Worm (Caenorhabditis elegans) whole organism, L4 larva: ENCODE data around the gene C09B8.4.

Experiments
- D1046.2 ChIP-seq: fragments of 200-800 bp; sonication (Bioruptor generic); IDR thresholded peaks from 2 replicates; pipeline ENCODE4 v1.3.6; 2022; ENCODE audit warnings: missing genetic modification characterization, missing compliant biosample characterization
- F26F4.8 ChIP-seq: fragments of 200-800 bp; sonication (Bioruptor generic); conservative IDR thresholded peaks from 2 replicates; pipeline ENCODE4 v1.3.6; 2022; ENCODE audit warnings: missing genetic modification characterization, missing compliant biosample characterization
- F37D6.2 ChIP-seq: sonication (generic microtip); optimal IDR thresholded peaks from 2 replicates; lab custom pipeline; 2016; ENCODE audit warnings: mild to moderate bottlenecking, missing genetic modification characterization, missing compliant biosample characterization
- F44E2.7 ChIP-seq: fragments of 200-800 bp; sonication (Bioruptor generic); IDR thresholded peaks from 2 replicates; pipeline ENCODE4 v2.1.2; 2022; ENCODE audit warnings: missing genetic modification characterization, missing compliant biosample characterization
- Y75B8A.6 ChIP-seq: fragments of 200-800 bp; sonication (Bioruptor generic); IDR thresholded peaks from 2 replicates; pipeline ENCODE4 v1.3.6; 2022; ENCODE audit warnings: missing genetic modification reagents, missing genetic modification characterization, missing compliant biosample characterization
- aha-1 ChIP-seq: fragments of 150-350 bp; peaks from one replicate; lab custom pipeline; 2014; ENCODE audit warnings: missing biosample characterization, missing genetic modification characterization
- ama-1 ChIP-seq: fragments of 150-350 bp; optimal IDR thresholded peaks from 2 replicates; lab custom pipeline; 2014; ENCODE audit warnings: inconsistent platforms, mixed read lengths
- arid-1 ChIP-seq: fragments of 200-800 bp; sonication (Bioruptor generic); conservative IDR thresholded peaks from 2 replicates; pipeline ENCODE4 v1.3.6; 2022; ENCODE audit warnings: missing genetic modification reagents, missing genetic modification characterization, missing compliant biosample characterization
- attf-4 ChIP-seq: sonication (generic microtip); optimal IDR thresholded peaks from 3 replicates; lab custom pipeline; 2017; ENCODE audit warnings: missing biosample characterization, missing genetic modification characterization
- ceh-20 ChIP-seq: fragments of 200-800 bp; sonication (Bioruptor generic); IDR thresholded peaks from 2 replicates; pipeline ENCODE4 v1.3.6; 2022; ENCODE audit warnings: missing genetic modification reagents, missing genetic modification characterization, missing compliant biosample characterization
- ceh-28 ChIP-seq: fragments of 150-350 bp; optimal IDR thresholded peaks from 2 replicates; lab custom pipeline; 2014; ENCODE audit warnings: missing biosample characterization, missing genetic modification reagents, missing genetic modification characterization
- ceh-32 ChIP-seq: sonication (generic microtip); optimal IDR thresholded peaks from 2 replicates; lab custom pipeline; 2016; ENCODE audit warnings: mild to moderate bottlenecking, missing genetic modification characterization, missing compliant biosample characterization; ENCODE audit not compliant: poor library complexity
- ceh-82 ChIP-seq: sonication (generic microtip); optimal IDR thresholded peaks from 2 replicates; lab custom pipeline; 2017; ENCODE audit warnings: missing biosample characterization, missing genetic modification characterization
- daf-12 ChIP-seq: fragments of 150-350 bp; optimal IDR thresholded peaks from 2 replicates; lab custom pipeline; 2014; ENCODE audit warnings: missing biosample characterization, missing genetic modification reagents, missing genetic modification characterization
- daf-16 ChIP-seq, 3 experiments: sonication (generic microtip); optimal IDR thresholded peaks; 2 replicates each; lab custom pipeline; 2016 to 2017; ENCODE audit warnings: missing genetic modification characterization in 3 of 3, missing genetic modification reagents in 3 of 3, mild to moderate bottlenecking in 2 of 3, missing compliant biosample characterization in 2 of 3, missing biosample characterization in 1 of 3, moderate library complexity in 1 of 3
- dmd-8 ChIP-seq: fragments of 200-800 bp; sonication (Bioruptor generic); IDR thresholded peaks from 2 replicates; pipeline ENCODE4 v1.3.6; 2022; ENCODE audit warnings: missing genetic modification characterization, missing compliant biosample characterization
- dmd-9 ChIP-seq: fragments of 200-800 bp; sonication (Bioruptor generic); IDR thresholded peaks from 2 replicates; pipeline ENCODE4 v1.3.6; 2022; ENCODE audit warnings: missing genetic modification reagents, missing genetic modification characterization, missing compliant biosample characterization
- egl-27 ChIP-seq: sonication (generic microtip); optimal IDR thresholded peaks from 3 replicates; lab custom pipeline; 2017; ENCODE audit warnings: missing biosample characterization, missing genetic modification reagents, missing genetic modification characterization
- egl-43 ChIP-seq: fragments of 200-800 bp; sonication (Bioruptor generic); IDR thresholded peaks from 2 replicates; pipeline ENCODE4 v1.3.6; 2022; ENCODE audit warnings: missing genetic modification reagents, missing genetic modification characterization, missing compliant biosample characterization
- fkh-10 ChIP-seq: fragments of 150-350 bp; optimal IDR thresholded peaks from 2 replicates; lab custom pipeline; 2014; ENCODE audit warnings: missing biosample characterization, missing genetic modification reagents, missing genetic modification characterization
- hlh-11 ChIP-seq: fragments of 200-800 bp; sonication (Bioruptor generic); optimal IDR thresholded peaks from 2 replicates; lab custom pipeline; 2018; ENCODE audit warnings: mild to moderate bottlenecking, missing genetic modification characterization, missing compliant biosample characterization
- hlh-30 ChIP-seq: sonication (generic microtip); optimal IDR thresholded peaks from 2 replicates; lab custom pipeline; 2017; ENCODE audit warnings: antibody characterized with exemption, mild to moderate bottlenecking, missing genetic modification characterization, missing compliant biosample characterization; ENCODE audit not compliant: insufficient read depth
- hmg-1.1 ChIP-seq: fragments of 200-800 bp; sonication (Bioruptor generic); IDR thresholded peaks from 2 replicates; pipeline ENCODE4 v1.3.6; 2022; ENCODE audit warnings: missing genetic modification reagents, missing genetic modification characterization, missing compliant biosample characterization
- lim-7 ChIP-seq: fragments of 200-800 bp; sonication (Bioruptor generic); IDR thresholded peaks from 2 replicates; pipeline ENCODE4 v1.3.6; 2022; ENCODE audit warnings: missing genetic modification characterization, missing compliant biosample characterization
- lin-13 ChIP-seq: fragments of 150-350 bp; optimal IDR thresholded peaks from 2 replicates; lab custom pipeline; 2014; ENCODE audit warnings: missing biosample characterization, missing genetic modification reagents, missing genetic modification characterization
- lsy-2 ChIP-seq, 2 experiments: fragments of 150-350 bp in 1 of 2; sonication (generic microtip) in 1 of 2; optimal IDR thresholded peaks; 2 replicates each; lab custom pipeline; 2014 to 2017; ENCODE audit warnings: missing biosample characterization in 2 of 2, missing genetic modification characterization in 2 of 2
- mdl-1 ChIP-seq, 2 experiments: fragments of 150-350 bp in 1 of 2; sonication (generic microtip) in 1 of 2; optimal IDR thresholded peaks; 2 replicates each; lab custom pipeline; 2014 to 2017; ENCODE audit warnings: missing biosample characterization in 2 of 2, missing genetic modification characterization in 2 of 2
- mep-1 ChIP-seq: fragments of 150-350 bp; sonication (generic microtip); optimal IDR thresholded peaks from 3 replicates; lab custom pipeline; 2014; ENCODE audit warnings: missing biosample characterization, missing genetic modification characterization
- mxl-2 ChIP-seq: fragments of 200-800 bp; sonication (Bioruptor generic); conservative IDR thresholded peaks from 2 replicates; pipeline ENCODE4 v1.3.6; 2022; ENCODE audit warnings: missing genetic modification reagents, missing genetic modification characterization, missing compliant biosample characterization
- nhr-111 ChIP-seq: fragments of 200-800 bp; sonication (Bioruptor generic); optimal IDR thresholded peaks from 2 replicates; lab custom pipeline; 2018; ENCODE audit warnings: mild to moderate bottlenecking, missing genetic modification characterization, missing compliant biosample characterization
- nhr-237 ChIP-seq: sonication (generic microtip); optimal IDR thresholded peaks from 2 replicates; lab custom pipeline; 2017; ENCODE audit warnings: missing biosample characterization, missing genetic modification characterization
- nhr-25 ChIP-seq: sonication (generic microtip); optimal IDR thresholded peaks from 2 replicates; lab custom pipeline; 2017; ENCODE audit warnings: missing genetic modification characterization, mild to moderate bottlenecking, missing compliant biosample characterization, antibody characterized with exemption, moderate library complexity, borderline replicate concordance; ENCODE audit not compliant: insufficient read depth
- nhr-28 ChIP-seq: fragments of 150-350 bp; optimal IDR thresholded peaks from 2 replicates; lab custom pipeline; 2014; ENCODE audit warnings: missing biosample characterization, missing genetic modification characterization
- nhr-77 ChIP-seq: fragments of 150-350 bp; optimal IDR thresholded peaks from 2 replicates; lab custom pipeline; 2014; ENCODE audit warnings: missing biosample characterization, missing genetic modification characterization
- pha-4 ChIP-seq, 2 experiments: fragments of 150-350 bp in 1 of 2; fragments of 200-800 bp in 1 of 2; sonication (Bioruptor generic) in 1 of 2; IDR thresholded peaks in 1 of 2; optimal IDR thresholded peaks in 1 of 2; 2 replicates each; pipeline versions ENCODE4 v1.3.6 to Lab custom; 2014 to 2022; ENCODE audit warnings: missing genetic modification characterization in 2 of 2, missing genetic modification reagents in 2 of 2, missing biosample characterization in 1 of 2, missing compliant biosample characterization in 1 of 2
- php-3 ChIP-seq: fragments of 200-800 bp; sonication (Bioruptor generic); IDR thresholded peaks from 2 replicates; pipeline ENCODE4 v1.3.6; 2022; ENCODE audit warnings: missing genetic modification reagents, missing genetic modification characterization, missing compliant biosample characterization
- rbr-2 ChIP-seq: sonication (generic microtip); optimal IDR thresholded peaks from 2 replicates; lab custom pipeline; 2016; ENCODE audit warnings: missing genotype, missing genetic modification characterization, missing compliant biosample characterization
- set-16 ChIP-seq: fragments of 200-800 bp; sonication (Bioruptor generic); IDR thresholded peaks from 2 replicates; pipeline ENCODE4 v1.3.6; 2022; ENCODE audit warnings: missing genetic modification reagents, missing genetic modification characterization, missing compliant biosample characterization
- skn-1 ChIP-seq: fragments of 150-350 bp; optimal IDR thresholded peaks from 2 replicates; lab custom pipeline; 2014; ENCODE audit warnings: missing biosample characterization, missing genetic modification characterization
- snpc-4 ChIP-seq: fragments of 150-350 bp; optimal IDR thresholded peaks from 2 replicates; lab custom pipeline; 2014; ENCODE audit warnings: missing biosample characterization, missing genetic modification characterization
- spr-1 ChIP-seq: sonication (generic microtip); optimal IDR thresholded peaks from 2 replicates; lab custom pipeline; 2016; ENCODE audit warnings: mild to moderate bottlenecking, missing genetic modification characterization, missing compliant biosample characterization
- unc-130 ChIP-seq: sonication (generic microtip); optimal IDR thresholded peaks from 2 replicates; lab custom pipeline; 2016; ENCODE audit warnings: missing genetic modification reagents, missing genetic modification characterization, missing compliant biosample characterization
- unc-39 ChIP-seq: sonication (generic microtip); optimal IDR thresholded peaks from 2 replicates; lab custom pipeline; 2017; ENCODE audit warnings: missing biosample characterization, missing genetic modification characterization
- vab-7 ChIP-seq: fragments of 200-800 bp; sonication (Bioruptor generic); IDR thresholded peaks from 2 replicates; pipeline ENCODE4 v1.3.6; 2022; ENCODE audit warnings: missing genetic modification reagents, missing genetic modification characterization, missing compliant biosample characterization

The C09B8.4 gene

DNA sequence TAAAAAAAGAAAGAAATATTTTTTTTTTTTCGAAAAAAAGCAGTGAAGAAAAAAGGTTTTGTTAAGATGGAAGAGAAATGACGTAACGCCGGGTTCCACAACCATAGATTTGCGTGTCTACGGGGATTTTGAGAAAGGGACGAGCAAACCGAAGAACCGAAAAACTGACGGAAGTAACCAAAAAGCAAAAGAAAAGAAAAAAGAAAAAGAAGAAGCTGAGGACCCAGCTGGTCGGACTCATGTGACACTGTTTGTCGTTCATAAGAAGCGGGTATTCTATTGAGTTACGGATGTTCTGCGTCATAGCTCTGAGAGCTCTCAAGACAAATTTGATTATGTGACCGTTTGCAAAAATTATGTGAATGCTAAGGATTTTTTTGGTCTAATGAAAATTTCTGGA lies 36.9 kb downstream of the C09B8.4 start (continued):
- no peak for TF ChIP-seq nhr-111 (GFP tag; lab: Kevin White, UChicago)
- no peak for TF ChIP-seq nhr-25 (tag; lab: Kevin White, UChicago)
- no peak for TF ChIP-seq ceh-82 (tag; lab: Kevin White, UChicago)
- TF ChIP-seq pha-4 (GFP tag; IDR thresholded peaks at IDR 0.05; lab: Robert Waterston, UW), result no peak
- no peak for TF ChIP-seq pha-4 (tag; optimal IDR thresholded peaks at IDR 0.05; lab: Kevin White, UChicago)
- TF ChIP-seq hmg-1.1 (GFP tag; lab: Robert Waterston, UW), result peak; percentile 31; the same call in 1 of the 2 replicates
- TF ChIP-seq lin-13 (GFP tag; lab: Kevin White, UChicago), result no peak
- peak; percentile 63 for TF ChIP-seq hlh-30 (tag; lab: Kevin White, UChicago)
- TF ChIP-seq mep-1 (tag; lab: Kevin White, UChicago), result peak; percentile 52
- no peak for TF ChIP-seq nhr-237
- no peak for TF ChIP-seq nhr-28
- TF ChIP-seq vab-7 (GFP tag; lab: Robert Waterston, UW), result no peak

DNA sequence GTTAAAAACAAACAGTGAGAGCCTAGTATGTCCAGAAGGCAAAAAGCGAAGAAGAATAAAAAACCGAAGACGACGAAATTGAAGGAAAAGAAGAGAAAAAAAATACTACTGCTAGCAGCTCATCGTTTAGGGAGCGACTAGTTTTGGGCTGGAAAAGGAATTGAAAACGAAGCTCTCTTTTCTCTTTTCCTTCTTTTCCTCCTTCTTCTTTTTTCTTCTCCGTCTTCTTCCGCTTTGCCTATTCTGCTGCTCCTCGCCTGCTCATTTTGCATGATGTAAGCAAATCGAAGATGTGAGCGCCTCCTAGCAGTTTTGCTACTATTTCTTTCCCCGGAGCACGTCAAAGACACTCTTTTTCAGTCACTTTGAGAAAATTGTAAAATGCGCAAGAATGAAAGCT lies 38.0 kb downstream of the C09B8.4 start:
- TF ChIP-seq php-3, result no peak
- TF ChIP-seq hmg-1.1 (GFP tag; lab: Robert Waterston, UW), result 0 out of 2 replicates have a peak, but pooled peaks have one; percentile 33
- peak in 1 of 2 experiments; percentile 3 for TF ChIP-seq lsy-2 (tag; optimal IDR thresholded peaks at IDR 0.05; lab: Kevin White, UChicago)
- TF ChIP-seq unc-39 (tag; lab: Kevin White, UChicago), result no peak
- peak; percentile 63; the same call in 1 of the 2 replicates for TF ChIP-seq set-16 (GFP tag; lab: Robert Waterston, UW)
- TF ChIP-seq aha-1 (tag; lab: Kevin White, UChicago), result peak; percentile 88
- TF ChIP-seq daf-16 (GFP tag; optimal IDR thresholded peaks at IDR 0.05; lab: Kevin White, UChicago), result no peak
- no peak for TF ChIP-seq daf-16 (tag; optimal IDR thresholded peaks at IDR 0.05; lab: Kevin White, UChicago)
- TF ChIP-seq pha-4 (GFP tag; IDR thresholded peaks at IDR 0.05; lab: Robert Waterston, UW), result peak; percentile 25; the same call in 1 of the 2 replicates
- no peak for TF ChIP-seq pha-4 (tag; optimal IDR thresholded peaks at IDR 0.05; lab: Kevin White, UChicago)
- no peak for TF ChIP-seq D1046.2

DNA sequence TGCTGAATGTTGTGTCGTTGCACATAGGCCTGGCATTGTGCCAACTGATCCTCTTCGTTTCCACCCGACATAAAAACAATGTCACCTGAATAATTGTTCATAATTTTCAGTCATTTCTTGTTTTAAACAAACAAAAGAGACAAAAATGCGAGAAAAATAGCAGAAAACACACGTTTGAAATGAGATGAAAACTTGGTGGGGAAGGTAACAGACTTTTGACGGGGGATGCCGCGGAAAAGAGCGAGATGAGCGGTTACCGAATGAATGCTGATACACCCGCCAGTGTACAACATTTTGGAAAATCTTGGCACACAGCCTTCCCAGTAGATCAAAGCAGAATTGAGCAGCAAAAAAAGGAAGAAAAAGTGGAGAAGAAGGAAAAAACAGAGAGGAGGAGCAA lies 42.0 kb downstream of the C09B8.4 start, which contains the start of gene kin-2:
Gene kin-2 (minus strand): TSS at position 101 of the 400 bp plus-strand sequence.
- no peak for TF ChIP-seq ama-1
- no peak for TF ChIP-seq rbr-2
- TF ChIP-seq ceh-32 (tag; lab: Kevin White, UChicago), result no peak
- TF ChIP-seq spr-1 (tag; lab: Kevin White, UChicago), result no peak
- TF ChIP-seq ceh-20, result no peak
- no peak for TF ChIP-seq arid-1 (GFP tag; lab: Robert Waterston, UW)
- no peak for TF ChIP-seq egl-27
- no peak for TF ChIP-seq nhr-77 (tag; lab: Kevin White, UChicago)
- TF ChIP-seq skn-1 (tag; lab: Kevin White, UChicago), result no peak
- TF ChIP-seq hlh-30 (tag; lab: Kevin White, UChicago), result no peak
- no peak for TF ChIP-seq snpc-4 (tag; lab: Kevin White, UChicago)
- TF ChIP-seq F26F4.8, result no peak
- no peak for TF ChIP-seq daf-12 (tag; lab: Kevin White, UChicago)
- TF ChIP-seq mdl-1 (tag; optimal IDR thresholded peaks at IDR 0.05; lab: Kevin White, UChicago), result no peak
- TF ChIP-seq F37D6.2 (tag; lab: Kevin White, UChicago), result no peak

DNA sequence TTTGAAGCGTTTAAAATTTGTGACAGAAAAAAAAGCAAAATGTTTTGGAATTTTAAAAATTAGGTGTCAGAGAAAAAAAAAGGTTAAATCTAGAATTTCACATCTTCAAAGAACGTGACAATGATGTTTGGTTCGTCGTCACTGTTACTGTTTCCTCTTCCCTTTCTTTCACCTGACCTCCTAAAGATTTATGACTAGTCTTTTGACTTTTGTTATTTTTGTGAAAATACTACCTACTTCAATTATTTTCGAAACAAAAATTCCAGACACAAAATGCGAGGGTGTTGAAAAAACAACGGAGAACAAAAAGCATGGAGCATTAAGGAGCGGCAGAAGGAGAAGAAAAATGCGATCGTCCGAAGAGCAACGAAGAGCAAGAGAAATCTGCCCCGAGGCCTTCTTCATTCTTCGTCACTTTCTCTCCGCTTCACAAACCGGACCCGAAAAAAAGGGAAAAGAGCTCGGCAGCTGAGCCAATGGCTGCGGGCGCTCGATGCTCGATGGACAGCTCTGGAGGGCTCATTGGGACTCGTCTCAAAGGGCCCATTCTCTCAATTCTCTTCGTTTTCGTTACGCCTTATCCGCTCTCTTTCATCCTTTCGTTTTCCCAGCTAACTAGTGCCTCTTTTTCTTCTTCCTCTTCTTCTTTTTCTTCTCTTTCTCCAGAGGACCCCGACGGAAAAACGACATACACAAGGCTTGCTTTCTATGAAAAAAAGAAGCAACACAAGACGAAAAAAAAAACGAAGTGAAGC lies 43.4 kb downstream of the C09B8.4 start:
- TF ChIP-seq hlh-11 (peak; percentile 31), unc-130 (GFP tag; lab: Kevin White, UChicago) (no peak), rbr-2 (peak; percentile 41), hmg-1.1 (GFP tag; lab: Robert Waterston, UW) (peak; percentile 39; the same call in 1 of the 2 replicates), egl-43 (0 out of 2 replicates have a peak, but pooled peaks have one; percentile 42), F44E2.7 (no peak), dmd-8 (no peak), dmd-9 (GFP tag; lab: Robert Waterston, UW) (no peak), lim-7 (peak; percentile 66), attf-4 (no peak), mxl-2 (GFP tag; lab: Robert Waterston, UW) (no peak), ceh-28 (tag; lab: Kevin White, UChicago) (no peak), fkh-10 (GFP tag; lab: Kevin White, UChicago) (peak; percentile 85), Y75B8A.6 (no peak), vab-7 (GFP tag; lab: Robert Waterston, UW) (no peak)
